Fruit fly (Drosophila melanogaster) whole organism, embryonic: ENCODE measurements around the gene Pgcl.

Source experiments
- CG12071 ChIP-seq: fragments of 200-800 bp; sonication (Bioruptor generic); optimal IDR thresholded peaks from 3 replicates; lab custom pipeline; 2018; ENCODE audit warnings: missing biosample characterization, mild to moderate bottlenecking, missing genetic modification characterization
- CG12659 ChIP-seq: fragments of 200-800 bp; sonication (Bioruptor generic); optimal IDR thresholded peaks from 3 replicates; lab custom pipeline; 2017; ENCODE audit warnings: mild to moderate bottlenecking, missing biosample characterization, missing genetic modification reagents, missing genetic modification characterization
- CG14965 ChIP-seq: fragments of 200-800 bp; sonication (Bioruptor generic); optimal IDR thresholded peaks from 2 replicates; lab custom pipeline; 2016; ENCODE audit warnings: missing biosample characterization, missing genetic modification characterization, borderline replicate concordance
- CG15696 ChIP-seq: fragments of 200-800 bp; sonication (Bioruptor generic); optimal IDR thresholded peaks from 2 replicates; lab custom pipeline; 2019; ENCODE audit warnings: missing biosample characterization, mild to moderate bottlenecking, missing genetic modification characterization, moderate library complexity
- CG7987 ChIP-seq: fragments of 200-800 bp; sonication (Bioruptor generic); optimal IDR thresholded peaks from 2 replicates; lab custom pipeline; 2018; ENCODE audit warnings: missing biosample characterization, mild to moderate bottlenecking, missing genetic modification characterization, moderate library complexity
- CG8089 ChIP-seq: fragments of 200-800 bp; sonication (Bioruptor generic); optimal IDR thresholded peaks from 3 replicates; lab custom pipeline; 2016; ENCODE audit warnings: missing biosample characterization, missing genetic modification characterization
- Dek ChIP-seq: fragments of 200-800 bp; sonication (Bioruptor generic); optimal IDR thresholded peaks from 3 replicates; lab custom pipeline; 2019; ENCODE audit warnings: missing biosample characterization, mild to moderate bottlenecking, missing genetic modification characterization, moderate library complexity
- H2.0 ChIP-seq: fragments of 200-800 bp; sonication (Bioruptor generic); IDR thresholded peaks from 2 replicates; pipeline ENCODE4 v1.3.6; 2022; ENCODE audit warnings: missing biosample characterization, missing genetic modification characterization
- Hr78 ChIP-seq, 2 experiments: fragments of 200-800 bp in 1 of 2; fragments of >200 bp in 1 of 2; sonication (Bioruptor generic) in 1 of 2; optimal IDR thresholded peaks; 2 replicates each; lab custom pipeline; 2017 to 2019; ENCODE audit warnings: missing biosample characterization in 2 of 2, missing genetic modification characterization in 2 of 2, mild to moderate bottlenecking in 1 of 2, moderate library complexity in 1 of 2
- Mad ChIP-seq: fragments of 200-800 bp; sonication (Bioruptor generic); optimal IDR thresholded peaks from 2 replicates; lab custom pipeline; 2016; ENCODE audit warnings: missing biosample characterization, missing genetic modification characterization
- abd-A ChIP-seq: fragments of 200-800 bp; sonication (Bioruptor generic); optimal IDR thresholded peaks from 3 replicates; lab custom pipeline; 2019; ENCODE audit warnings: missing biosample characterization, mild to moderate bottlenecking, missing genetic modification characterization, moderate library complexity
- ap ChIP-seq: fragments of 200-800 bp; sonication (Bioruptor generic); IDR thresholded peaks from 2 replicates; pipeline ENCODE4 v1.3.6; 2022; ENCODE audit warnings: missing biosample characterization, missing genetic modification characterization
- lab ChIP-seq: fragments of 200-800 bp; sonication (Bioruptor generic); optimal IDR thresholded peaks from 3 replicates; lab custom pipeline; 2017; ENCODE audit warnings: missing biosample characterization, missing genetic modification characterization, mild to moderate bottlenecking, moderate library complexity, missing genetic modification reagents
- ro ChIP-seq: fragments of 200-800 bp; sonication (Bioruptor generic); IDR thresholded peaks from 2 replicates; pipeline ENCODE4 v1.3.6; 2022; ENCODE audit warnings: missing biosample characterization, missing genetic modification characterization

DNA sequence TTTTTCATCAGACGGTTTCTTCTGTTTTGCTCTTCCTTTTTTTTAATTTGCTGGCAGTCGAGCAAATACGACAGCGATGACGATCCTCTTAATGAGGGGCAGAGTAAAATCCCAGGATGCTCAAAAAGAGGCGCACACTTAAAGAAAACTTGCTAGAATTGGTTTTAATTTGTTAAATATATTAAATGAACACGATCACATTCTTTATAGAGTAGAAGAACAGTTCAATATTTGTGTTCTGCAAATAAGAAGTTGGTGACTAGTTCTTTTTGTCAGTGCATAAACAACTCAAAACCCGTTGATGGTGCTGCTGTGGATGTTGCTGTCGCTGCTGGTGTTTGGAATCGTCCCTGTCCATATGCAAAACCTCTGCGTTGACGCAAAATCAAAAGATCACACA is 11.0 kb upstream of the Pgcl start:
- TF ChIP-seq CG7987: no peak
- no peak for TF ChIP-seq H2.0 (GFP tag; lab: Robert Waterston, UW)
- no peak for TF ChIP-seq ro (GFP tag; lab: Robert Waterston, UW)
- no peak for TF ChIP-seq abd-A
- TF ChIP-seq Dek (tag; lab: Kevin White, UChicago): no peak
- no peak for TF ChIP-seq ap (GFP tag; lab: Robert Waterston, UW)
- TF ChIP-seq lab (GFP tag; lab: Kevin White, UChicago): no peak
- no peak for TF ChIP-seq Mad (GFP tag; lab: Kevin White, UChicago)
- no peak for TF ChIP-seq CG8089
- TF ChIP-seq CG14965 (GFP tag; lab: Kevin White, UChicago): no peak
- no peak for TF ChIP-seq CG12659 (GFP tag; lab: Kevin White, UChicago)
- TF ChIP-seq CG12071: no peak
- TF ChIP-seq Hr78 (GFP tag; optimal IDR thresholded peaks at IDR 0.05; lab: Kevin White, UChicago): no peak
- no peak for TF ChIP-seq CG15696 (tag; lab: Kevin White, UChicago)
